ENCODE assay signal across 1 worm cellular context in the genomic region with DNA sequence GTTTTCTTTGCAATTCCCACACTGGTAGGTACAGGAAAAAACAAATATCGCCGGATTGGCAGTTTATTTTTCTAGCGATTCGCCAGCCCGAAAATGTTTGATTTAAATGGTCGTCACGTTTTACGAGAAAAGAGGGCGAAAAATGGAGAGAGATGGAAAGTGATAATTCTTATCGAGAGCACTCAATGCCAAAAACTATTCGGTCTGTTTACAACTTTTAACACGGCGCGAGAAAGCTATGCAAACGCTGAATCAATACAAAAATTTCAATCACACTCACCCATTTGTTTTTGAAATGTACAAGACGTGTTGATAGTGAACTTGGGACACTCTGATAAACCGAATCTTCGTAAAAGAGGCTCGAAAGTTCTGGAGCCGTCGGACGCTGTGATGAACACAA.
TF ChIP-seq lines count a peak whose summit lies in the region.

No protein-coding gene starts in this region.

TF ChIP-seq in whole organism, L4 larva, 104 proteins besides CTCF, POLR2A, EP300 and RAD21 (continued from another document):
- peak; percentile 26 for TF ChIP-seq hlh-30 (tag; optimal IDR thresholded peaks at IDR 0.05; lab: Kevin White, UChicago; ENCODE audit: insufficient read depth)
- no peak for TF ChIP-seq mep-1 (tag; optimal IDR thresholded peaks at IDR 0.05; lab: Kevin White, UChicago)
- no peak for TF ChIP-seq nhr-237 (tag; optimal IDR thresholded peaks at IDR 0.05; lab: Kevin White, UChicago)
- no peak for TF ChIP-seq madf-5 (GFP tag; IDR thresholded peaks at IDR 0.05; lab: Robert Waterston, UW)
- no peak for TF ChIP-seq ceh-20 (GFP tag; IDR thresholded peaks at IDR 0.05; lab: Robert Waterston, UW)
- TF ChIP-seq pha-4 (GFP tag; IDR thresholded peaks at IDR 0.05; lab: Robert Waterston, UW), result no peak
- TF ChIP-seq pha-4 (tag; optimal IDR thresholded peaks at IDR 0.05; lab: Kevin White, UChicago), result no peak
TF ChIP-seq in whole organism, L4 larva: peak in this region for 10.
